Worm (Caenorhabditis elegans) whole organism, L4 larva: Measurements from ENCODE around the gene aman-2.

Source experiments
- D1046.2 ChIP-seq: fragments of 200-800 bp; sonication (Bioruptor generic); IDR thresholded peaks from 2 replicates; pipeline ENCODE4 v1.3.6; 2022; ENCODE audit warnings: missing genetic modification characterization, missing compliant biosample characterization
- F49E8.2 ChIP-seq: sonication (generic microtip); optimal IDR thresholded peaks from 2 replicates; lab custom pipeline; 2016; ENCODE audit warnings: missing compliant biosample characterization, mild to moderate bottlenecking, missing genetic modification characterization, borderline replicate concordance
- T20F7.1 ChIP-seq: fragments of 200-800 bp; sonication (Bioruptor generic); optimal IDR thresholded peaks from 2 replicates; lab custom pipeline; 2018; ENCODE audit warnings: mild to moderate bottlenecking, missing genetic modification characterization, missing compliant biosample characterization
- Y75B8A.6 ChIP-seq: fragments of 200-800 bp; sonication (Bioruptor generic); IDR thresholded peaks from 2 replicates; pipeline ENCODE4 v1.3.6; 2022; ENCODE audit warnings: missing genetic modification reagents, missing genetic modification characterization, missing compliant biosample characterization
- ama-1 ChIP-seq: fragments of 150-350 bp; optimal IDR thresholded peaks from 2 replicates; lab custom pipeline; 2014; ENCODE audit warnings: inconsistent platforms, mixed read lengths
- attf-4 ChIP-seq: sonication (generic microtip); optimal IDR thresholded peaks from 3 replicates; lab custom pipeline; 2017; ENCODE audit warnings: missing biosample characterization, missing genetic modification characterization
- ceh-20 ChIP-seq: fragments of 200-800 bp; sonication (Bioruptor generic); IDR thresholded peaks from 2 replicates; pipeline ENCODE4 v1.3.6; 2022; ENCODE audit warnings: missing genetic modification reagents, missing genetic modification characterization, missing compliant biosample characterization
- ceh-28 ChIP-seq: fragments of 150-350 bp; optimal IDR thresholded peaks from 2 replicates; lab custom pipeline; 2014; ENCODE audit warnings: missing biosample characterization, missing genetic modification reagents, missing genetic modification characterization
- cey-2 ChIP-seq: sonication (generic microtip); optimal IDR thresholded peaks from 3 replicates; lab custom pipeline; 2017; ENCODE audit warnings: missing genetic modification characterization, mild to moderate bottlenecking, missing compliant biosample characterization, antibody characterized with exemption, borderline replicate concordance; ENCODE audit not compliant: insufficient read depth
- daf-16 ChIP-seq, 3 experiments: sonication (generic microtip); optimal IDR thresholded peaks; 2 replicates each; lab custom pipeline; 2016 to 2017; ENCODE audit warnings: missing genetic modification characterization in 3 of 3, missing genetic modification reagents in 3 of 3, mild to moderate bottlenecking in 2 of 3, missing compliant biosample characterization in 2 of 3, missing biosample characterization in 1 of 3, moderate library complexity in 1 of 3
- daf-8 ChIP-seq: fragments of 200-800 bp; sonication (Bioruptor generic); IDR thresholded peaks from 2 replicates; pipeline ENCODE4 v1.3.6; 2022; ENCODE audit warnings: missing genetic modification characterization, missing compliant biosample characterization
- dmd-6 ChIP-seq: fragments of 200-800 bp; sonication (Bioruptor generic); IDR thresholded peaks from 2 replicates; pipeline ENCODE4 v1.3.6; 2022; ENCODE audit warnings: missing genetic modification reagents, missing genetic modification characterization, missing compliant biosample characterization
- dmd-9 ChIP-seq: fragments of 200-800 bp; sonication (Bioruptor generic); IDR thresholded peaks from 2 replicates; pipeline ENCODE4 v1.3.6; 2022; ENCODE audit warnings: missing genetic modification reagents, missing genetic modification characterization, missing compliant biosample characterization
- dpl-1 ChIP-seq: fragments of 150-350 bp; optimal IDR thresholded peaks from 2 replicates; lab custom pipeline; 2014; ENCODE audit warnings: missing biosample characterization, missing genetic modification reagents, missing genetic modification characterization
- duxl-1 ChIP-seq: sonication (generic microtip); optimal IDR thresholded peaks from 2 replicates; lab custom pipeline; 2016; ENCODE audit warnings: mild to moderate bottlenecking, missing genetic modification characterization, moderate library complexity, missing compliant biosample characterization; ENCODE audit not compliant: poor library complexity
- dve-1 ChIP-seq: sonication (generic microtip); optimal IDR thresholded peaks from 2 replicates; lab custom pipeline; 2017; ENCODE audit warnings: antibody characterized with exemption, mild to moderate bottlenecking, missing genetic modification characterization, missing compliant biosample characterization; ENCODE audit not compliant: insufficient read depth
- fkh-10 ChIP-seq: fragments of 150-350 bp; optimal IDR thresholded peaks from 2 replicates; lab custom pipeline; 2014; ENCODE audit warnings: missing biosample characterization, missing genetic modification reagents, missing genetic modification characterization
- fos-1 ChIP-seq: fragments of 150-350 bp; optimal IDR thresholded peaks from 2 replicates; lab custom pipeline; 2014; ENCODE audit warnings: missing biosample characterization, missing genetic modification characterization
- hif-1 ChIP-seq, 2 experiments: sonication (generic microtip); optimal IDR thresholded peaks; 2 replicates each; lab custom pipeline; 2016 to 2017; ENCODE audit warnings: missing compliant biosample characterization in 2 of 2, missing genetic modification characterization in 2 of 2, missing genetic modification reagents in 2 of 2, missing genotype in 2 of 2, mild to moderate bottlenecking in 1 of 2
- hlh-11 ChIP-seq: fragments of 200-800 bp; sonication (Bioruptor generic); optimal IDR thresholded peaks from 2 replicates; lab custom pipeline; 2018; ENCODE audit warnings: mild to moderate bottlenecking, missing genetic modification characterization, missing compliant biosample characterization
- hlh-30 ChIP-seq: sonication (generic microtip); optimal IDR thresholded peaks from 2 replicates; lab custom pipeline; 2017; ENCODE audit warnings: antibody characterized with exemption, mild to moderate bottlenecking, missing genetic modification characterization, missing compliant biosample characterization; ENCODE audit not compliant: insufficient read depth
- hmg-1.1 ChIP-seq: fragments of 200-800 bp; sonication (Bioruptor generic); IDR thresholded peaks from 2 replicates; pipeline ENCODE4 v1.3.6; 2022; ENCODE audit warnings: missing genetic modification reagents, missing genetic modification characterization, missing compliant biosample characterization
- lim-7 ChIP-seq: fragments of 200-800 bp; sonication (Bioruptor generic); IDR thresholded peaks from 2 replicates; pipeline ENCODE4 v1.3.6; 2022; ENCODE audit warnings: missing genetic modification characterization, missing compliant biosample characterization
- lin-1 ChIP-seq: fragments of 200-800 bp; sonication (Bioruptor generic); IDR thresholded peaks from 2 replicates; pipeline ENCODE4 v1.3.6; 2022; ENCODE audit warnings: missing genetic modification reagents, missing genetic modification characterization, missing compliant biosample characterization
- lin-38 ChIP-seq: fragments of 200-800 bp; sonication (Bioruptor generic); IDR thresholded peaks from 2 replicates; pipeline ENCODE4 v1.3.6; 2022; ENCODE audit warnings: missing genetic modification reagents, missing genetic modification characterization, missing compliant biosample characterization
- lsy-2 ChIP-seq, 2 experiments: fragments of 150-350 bp in 1 of 2; sonication (generic microtip) in 1 of 2; optimal IDR thresholded peaks; 2 replicates each; lab custom pipeline; 2014 to 2017; ENCODE audit warnings: missing biosample characterization in 2 of 2, missing genetic modification characterization in 2 of 2
- mdl-1 ChIP-seq, 2 experiments: fragments of 150-350 bp in 1 of 2; sonication (generic microtip) in 1 of 2; optimal IDR thresholded peaks; 2 replicates each; lab custom pipeline; 2014 to 2017; ENCODE audit warnings: missing biosample characterization in 2 of 2, missing genetic modification characterization in 2 of 2
- mep-1 ChIP-seq: fragments of 150-350 bp; sonication (generic microtip); optimal IDR thresholded peaks from 3 replicates; lab custom pipeline; 2014; ENCODE audit warnings: missing biosample characterization, missing genetic modification characterization
- mxl-3 ChIP-seq: fragments of 200-800 bp; sonication (Bioruptor generic); optimal IDR thresholded peaks from 2 replicates; lab custom pipeline; 2018; ENCODE audit warnings: mild to moderate bottlenecking, missing genetic modification characterization, missing compliant biosample characterization
- nhr-10 ChIP-seq: fragments of 150-350 bp; optimal IDR thresholded peaks from 2 replicates; lab custom pipeline; 2014; ENCODE audit warnings: missing biosample characterization, missing genetic modification characterization
- nhr-11 ChIP-seq: fragments of 150-350 bp; optimal IDR thresholded peaks from 2 replicates; lab custom pipeline; 2014; ENCODE audit warnings: missing biosample characterization, missing genetic modification characterization
- nhr-28 ChIP-seq: fragments of 150-350 bp; optimal IDR thresholded peaks from 2 replicates; lab custom pipeline; 2014; ENCODE audit warnings: missing biosample characterization, missing genetic modification characterization
- nhr-6 ChIP-seq: fragments of 150-350 bp; optimal IDR thresholded peaks from 2 replicates; lab custom pipeline; 2014; ENCODE audit warnings: missing biosample characterization, missing genetic modification characterization
- nhr-77 ChIP-seq: fragments of 150-350 bp; optimal IDR thresholded peaks from 2 replicates; lab custom pipeline; 2014; ENCODE audit warnings: missing biosample characterization, missing genetic modification characterization
- php-3 ChIP-seq: fragments of 200-800 bp; sonication (Bioruptor generic); IDR thresholded peaks from 2 replicates; pipeline ENCODE4 v1.3.6; 2022; ENCODE audit warnings: missing genetic modification reagents, missing genetic modification characterization, missing compliant biosample characterization
- pqm-1 ChIP-seq: sonication (generic microtip); optimal IDR thresholded peaks from 2 replicates; lab custom pipeline; 2017; ENCODE audit warnings: missing biosample characterization, missing genetic modification characterization
- rbr-2 ChIP-seq: sonication (generic microtip); optimal IDR thresholded peaks from 2 replicates; lab custom pipeline; 2016; ENCODE audit warnings: missing genotype, missing genetic modification characterization, missing compliant biosample characterization
- sdz-12 ChIP-seq: fragments of 200-800 bp; sonication (Bioruptor generic); optimal IDR thresholded peaks from 2 replicates; lab custom pipeline; 2018; ENCODE audit warnings: mild to moderate bottlenecking, missing genetic modification characterization, missing compliant biosample characterization
- snpc-4 ChIP-seq: fragments of 150-350 bp; optimal IDR thresholded peaks from 2 replicates; lab custom pipeline; 2014; ENCODE audit warnings: missing biosample characterization, missing genetic modification characterization
- tra-1 ChIP-seq: fragments of 200-800 bp; sonication (Bioruptor generic); IDR thresholded peaks from 2 replicates; pipeline ENCODE4 v1.3.6; 2022; ENCODE audit warnings: missing genetic modification reagents, missing genetic modification characterization, missing compliant biosample characterization
- unc-39 ChIP-seq: sonication (generic microtip); optimal IDR thresholded peaks from 2 replicates; lab custom pipeline; 2017; ENCODE audit warnings: missing biosample characterization, missing genetic modification characterization
- zag-1 ChIP-seq: fragments of 150-350 bp; optimal IDR thresholded peaks from 2 replicates; lab custom pipeline; 2014; ENCODE audit warnings: missing biosample characterization, missing genetic modification characterization
- zfp-2 ChIP-seq: sonication (generic microtip); optimal IDR thresholded peaks from 2 replicates; lab custom pipeline; 2016; ENCODE audit warnings: mild to moderate bottlenecking, missing genetic modification characterization, missing compliant biosample characterization

Gene aman-2

DNA sequence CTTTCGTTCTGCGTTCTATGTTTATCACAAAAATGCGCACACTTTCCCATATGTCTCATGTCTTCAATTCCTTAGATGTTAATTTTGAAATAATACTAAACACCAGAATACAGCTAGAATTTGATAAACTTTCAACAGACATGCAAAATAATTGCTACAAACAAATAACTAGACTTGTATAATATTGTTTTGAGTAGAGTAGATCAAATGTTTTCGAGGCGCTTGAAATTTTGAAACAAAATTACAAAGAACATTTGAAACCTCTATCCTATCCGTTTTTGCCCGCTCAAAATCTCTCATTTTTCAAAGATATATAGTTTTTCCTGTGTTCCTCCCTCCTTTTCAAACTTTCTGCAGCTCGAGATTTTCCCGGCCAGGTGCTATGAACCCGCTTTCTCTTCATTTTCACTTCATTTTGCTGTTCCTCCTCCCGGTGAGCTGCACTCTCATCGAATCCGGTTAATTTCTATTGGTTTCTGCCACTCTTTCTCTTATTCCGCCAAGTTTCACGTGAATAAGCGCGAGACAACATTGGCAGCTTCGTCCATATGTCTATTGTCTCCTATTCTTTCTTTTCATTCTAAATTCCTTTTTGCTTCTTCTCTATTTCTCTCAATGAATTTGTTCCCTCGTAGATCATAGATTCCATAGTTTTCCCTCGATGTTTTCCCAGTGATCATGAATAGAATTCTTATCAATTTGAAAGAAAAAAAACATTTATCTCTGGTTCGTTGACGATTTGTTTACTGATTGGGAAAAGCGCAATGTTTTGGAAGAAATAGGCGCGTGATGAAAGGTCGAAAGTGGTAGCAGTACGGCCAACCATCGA lies 11.1 kb downstream of the aman-2 start (continued):
- TF ChIP-seq fos-1, result no peak
- no peak for TF ChIP-seq cey-2 (tag; lab: Kevin White, UChicago)
- no peak for TF ChIP-seq daf-8 (GFP tag; lab: Robert Waterston, UW)
- TF ChIP-seq dmd-6, result peak; percentile 51
- TF ChIP-seq lim-7, result no peak

DNA sequence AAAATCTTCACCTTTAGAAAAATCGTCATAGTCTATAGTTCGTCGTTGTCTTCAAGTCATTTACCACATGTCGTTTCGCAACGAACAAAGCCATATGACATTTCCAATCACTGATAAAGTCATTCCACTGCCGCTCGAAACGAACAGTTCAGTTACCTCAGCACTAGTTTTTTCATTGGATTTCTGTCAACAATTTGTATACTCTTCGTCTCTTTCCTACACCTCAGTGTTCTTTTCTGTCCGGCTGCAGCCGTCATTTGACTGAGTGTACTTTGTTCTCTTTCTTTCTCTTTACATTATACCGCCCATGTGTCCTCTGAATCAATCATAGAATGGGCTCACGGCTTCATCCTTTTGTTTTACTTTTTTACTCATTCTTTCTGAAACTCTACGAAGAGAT lies 11.8 kb downstream of the aman-2 start:
- TF ChIP-seq dpl-1 (GFP tag; lab: Kevin White, UChicago) (peak; percentile 9), Y75B8A.6 (GFP tag; lab: Robert Waterston, UW) (0 out of 2 replicates have a peak, but pooled peaks have one; percentile 51), unc-39 (no peak), nhr-11 (peak; percentile 30), nhr-28 (tag; lab: Kevin White, UChicago) (peak; percentile 84), dve-1 (tag; lab: Kevin White, UChicago) (peak; percentile 75), ama-1 (peak; percentile 34), nhr-77 (tag; lab: Kevin White, UChicago) (peak; percentile 69), D1046.2 (GFP tag; lab: Robert Waterston, UW) (no peak), mxl-3 (GFP tag; lab: Kevin White, UChicago) (peak; percentile 60), nhr-10 (tag; lab: Kevin White, UChicago) (peak; percentile 3), hmg-1.1 (peak; percentile 33; the same call in 1 of the 2 replicates), tra-1 (GFP tag; lab: Robert Waterston, UW) (peak; percentile 46; the same call in 1 of the 2 replicates), dmd-9 (GFP tag; lab: Robert Waterston, UW) (no peak), lin-1 (GFP tag; lab: Robert Waterston, UW) (peak; percentile 27; the same call in 1 of the 2 replicates), pqm-1 (peak; percentile 36), fos-1 (no peak), mep-1 (peak; percentile 73), lsy-2 (tag; optimal IDR thresholded peaks at IDR 0.05; lab: Kevin White, UChicago) (peak in 1 of 2 experiments; percentile 45), rbr-2 (tag; lab: Kevin White, UChicago) (peak; percentile 21), sdz-12 (GFP tag; lab: Kevin White, UChicago) (no peak), duxl-1 (tag; lab: Kevin White, UChicago) (peak; percentile 5), daf-16 (GFP tag; optimal IDR thresholded peaks at IDR 0.05; lab: Kevin White, UChicago) (no peak), daf-16 (tag; optimal IDR thresholded peaks at IDR 0.05; lab: Kevin White, UChicago) (peak; percentile 80), fkh-10 (GFP tag; lab: Kevin White, UChicago) (no peak), nhr-6 (tag; lab: Kevin White, UChicago) (no peak), hif-1 (tag; optimal IDR thresholded peaks at IDR 0.05; lab: Kevin White, UChicago) (peak in 1 of 2 experiments; percentile 39), mdl-1 (tag; optimal IDR thresholded peaks at IDR 0.05; lab: Kevin White, UChicago) (peak in 1 of 2 experiments; percentile 73), zfp-2 (tag; lab: Kevin White, UChicago) (no peak), snpc-4 (tag; lab: Kevin White, UChicago) (no peak), ceh-28 (tag; lab: Kevin White, UChicago) (no peak), zag-1 (tag; lab: Kevin White, UChicago) (no peak), hlh-30 (tag; lab: Kevin White, UChicago) (peak; percentile 88), F49E8.2 (tag; lab: Kevin White, UChicago) (no peak), lin-38 (no peak), php-3 (0 out of 2 replicates have a peak, but pooled peaks have one; percentile 18), dmd-6 (peak; percentile 85), attf-4 (tag; lab: Kevin White, UChicago) (no peak), T20F7.1 (GFP tag; lab: Kevin White, UChicago) (peak; percentile 23), ceh-20 (GFP tag; lab: Robert Waterston, UW) (no peak), hlh-11 (tag; lab: Kevin White, UChicago) (peak; percentile 88)
